Fruit fly (Drosophila melanogaster) whole organism, pupa: Measurements from ENCODE around the gene peg.

Experiments
- CG10348 ChIP-seq: fragments of 200-800 bp; sonication (Bioruptor generic); IDR thresholded peaks from 2 replicates; pipeline ENCODE4 v1.3.6; 2022; ENCODE audit warnings: missing biosample characterization, missing genetic modification characterization
- CG12605 ChIP-seq: fragments of 200-800 bp; sonication (Bioruptor generic); IDR thresholded peaks from 2 replicates; pipeline ENCODE4 v1.3.6; 2022; ENCODE audit warnings: missing biosample characterization, missing genetic modification characterization
- CG13204 ChIP-seq: fragments of 200-800 bp; sonication (Bioruptor generic); optimal IDR thresholded peaks from 2 replicates; lab custom pipeline; 2018; ENCODE audit warnings: missing biosample characterization, mild to moderate bottlenecking, missing genetic modification characterization, moderate library complexity
- CG14655 ChIP-seq: fragments of 200-800 bp; sonication (Bioruptor generic); optimal IDR thresholded peaks from 3 replicates; lab custom pipeline; 2017; ENCODE audit warnings: mild to moderate bottlenecking, missing biosample characterization, missing genetic modification reagents, missing genetic modification characterization
- CG15710 ChIP-seq: fragments of 200-800 bp; sonication (Bioruptor generic); optimal IDR thresholded peaks from 2 replicates; lab custom pipeline; 2018; ENCODE audit warnings: missing biosample characterization, mild to moderate bottlenecking, missing genetic modification characterization, moderate library complexity
- CG17806 ChIP-seq: fragments of 200-800 bp; sonication (Bioruptor generic); optimal IDR thresholded peaks from 2 replicates; lab custom pipeline; 2018; ENCODE audit warnings: missing biosample characterization, mild to moderate bottlenecking, missing genetic modification characterization, moderate library complexity
- CG32121 ChIP-seq: fragments of 200-800 bp; sonication (Bioruptor generic); IDR thresholded peaks from 2 replicates; pipeline ENCODE4 v1.3.6; 2022; ENCODE audit warnings: missing biosample characterization, missing genetic modification characterization
- CG34367 ChIP-seq: fragments of 200-800 bp; sonication (Bioruptor generic); optimal IDR thresholded peaks from 2 replicates; lab custom pipeline; 2018; ENCODE audit warnings: missing biosample characterization, mild to moderate bottlenecking, missing genetic modification characterization
- CG4496 ChIP-seq: fragments of 200-800 bp; sonication (Bioruptor generic); IDR thresholded peaks from 3 replicates; pipeline ENCODE4 v1.3.6; 2022; ENCODE audit warnings: missing biosample characterization, missing genetic modification characterization
- CG8159 ChIP-seq: fragments of 200-800 bp; sonication (Bioruptor generic); optimal IDR thresholded peaks from 3 replicates; lab custom pipeline; 2018; ENCODE audit warnings: missing biosample characterization, mild to moderate bottlenecking, missing genetic modification characterization, moderate library complexity
- CG8301 ChIP-seq: fragments of 200-800 bp; sonication (Bioruptor generic); optimal IDR thresholded peaks from 2 replicates; lab custom pipeline; 2018; ENCODE audit warnings: missing biosample characterization, mild to moderate bottlenecking, missing genetic modification characterization
- CG9948 ChIP-seq: fragments of 200-800 bp; sonication (Bioruptor generic); optimal IDR thresholded peaks from 2 replicates; lab custom pipeline; 2018; ENCODE audit warnings: missing biosample characterization, mild to moderate bottlenecking, missing genetic modification characterization, moderate library complexity
- D1 ChIP-seq: fragments of 200-800 bp; sonication (Bioruptor generic); optimal IDR thresholded peaks from 2 replicates; lab custom pipeline; 2018; ENCODE audit warnings: missing biosample characterization, mild to moderate bottlenecking, missing genetic modification characterization, moderate library complexity
- EcR ChIP-seq: fragments of 200-800 bp; sonication (Bioruptor generic); optimal IDR thresholded peaks from 3 replicates; lab custom pipeline; 2019; ENCODE audit warnings: missing biosample characterization, missing genetic modification characterization, mild to moderate bottlenecking, moderate library complexity, missing genetic modification reagents
- Ets98B ChIP-seq: fragments of 200-800 bp; sonication (Bioruptor generic); IDR thresholded peaks from 2 replicates; pipeline ENCODE4 v1.3.6; 2022; ENCODE audit warnings: missing biosample characterization, missing genetic modification characterization
- Pif1A ChIP-seq: fragments of 200-800 bp; sonication (Bioruptor generic); optimal IDR thresholded peaks from 3 replicates; lab custom pipeline; 2016; ENCODE audit warnings: missing biosample characterization, missing genetic modification characterization
- Pif1B ChIP-seq: fragments of 200-800 bp; sonication (Bioruptor generic); optimal IDR thresholded peaks from 3 replicates; lab custom pipeline; 2016; ENCODE audit warnings: missing biosample characterization, missing genetic modification characterization
- Snoo ChIP-seq: fragments of 200-800 bp; sonication (Bioruptor generic); optimal IDR thresholded peaks from 3 replicates; lab custom pipeline; 2017; ENCODE audit warnings: missing biosample characterization, mild to moderate bottlenecking, missing genetic modification characterization, inconsistent platforms
- fd96Ca ChIP-seq: fragments of 200-800 bp; sonication (Bioruptor generic); IDR thresholded peaks from 3 replicates; pipeline ENCODE4 v1.3.6; 2022; ENCODE audit warnings: missing biosample characterization, missing genetic modification characterization
- gl ChIP-seq: fragments of 200-800 bp; sonication (Bioruptor generic); optimal IDR thresholded peaks from 2 replicates; lab custom pipeline; 2018; ENCODE audit warnings: missing biosample characterization, mild to moderate bottlenecking, missing genetic modification characterization
- rn ChIP-seq: fragments of 200-800 bp; sonication (Bioruptor generic); IDR thresholded peaks from 2 replicates; pipeline ENCODE4 v1.3.6; 2022; ENCODE audit warnings: missing biosample characterization, missing genetic modification characterization

peg gene

dm6 chr3R:20985592-20985991 is 38.4 kb downstream of the peg start:
- TF ChIP-seq CG13204 (GFP tag; lab: Kevin White, UChicago), result no peak
- no peak for TF ChIP-seq CG34367 (tag; lab: Kevin White, UChicago)
- TF ChIP-seq D1, result no peak
- no peak for TF ChIP-seq CG32121 (GFP tag; lab: Robert Waterston, UW)
- TF ChIP-seq, all 21 proteins: peak for 0

- TF ChIP-seq CG10348 (GFP tag; lab: Robert Waterston, UW) (no peak), D1 (no peak), CG4496 (GFP tag; lab: Robert Waterston, UW) (no peak), gl (tag; lab: Kevin White, UChicago) (no peak), Pif1B (GFP tag; lab: Kevin White, UChicago) (no peak), fd96Ca (GFP tag; lab: Robert Waterston, UW) (no peak), CG8301 (tag; lab: Kevin White, UChicago) (no peak), CG17806 (no peak), Ets98B (GFP tag; lab: Robert Waterston, UW) (no peak), CG34367 (tag; lab: Kevin White, UChicago) (no peak), CG8159 (no peak), CG15710 (no peak), CG9948 (tag; lab: Kevin White, UChicago) (no peak), EcR (GFP tag; lab: Kevin White, UChicago) (no peak), rn (GFP tag; lab: Robert Waterston, UW) (no peak)
- TF ChIP-seq, all 21 proteins: peak for 0
Observed at dm6 chr3R:20984902-20985301, 39.1 kb downstream of the peg start.

dm6 chr3R:20984087-20984486 is 39.9 kb downstream of the peg start:
- TF ChIP-seq D1, result no peak
- 0 out of 2 replicates have a peak, but pooled peaks have one; percentile 6 for TF ChIP-seq rn (GFP tag; lab: Robert Waterston, UW)
- TF ChIP-seq CG13204 (GFP tag; lab: Kevin White, UChicago), result no peak
- TF ChIP-seq Snoo, result no peak
- 0 out of 3 replicates have a peak, but pooled peaks have one; percentile 41 for TF ChIP-seq fd96Ca (GFP tag; lab: Robert Waterston, UW)
- TF ChIP-seq CG32121 (GFP tag; lab: Robert Waterston, UW), result no peak

dm6 chr3R:20977846-20978295 is 46.1 kb downstream of the peg start, which contains the start of gene Calx:
Gene Calx, plus strand, starts transcription at chr3R:20978183.
- TF ChIP-seq Pif1A (GFP tag; lab: Kevin White, UChicago) (no peak), CG9948 (tag; lab: Kevin White, UChicago) (no peak), CG15710 (no peak)

- TF ChIP-seq CG17806, result no peak
- no peak for TF ChIP-seq CG12605
- no peak for TF ChIP-seq gl (tag; lab: Kevin White, UChicago)
- TF ChIP-seq rn (GFP tag; lab: Robert Waterston, UW), result no peak
- TF ChIP-seq CG10348 (GFP tag; lab: Robert Waterston, UW), result no peak
- no peak for TF ChIP-seq fd96Ca (GFP tag; lab: Robert Waterston, UW)
- TF ChIP-seq CG9948 (tag; lab: Kevin White, UChicago), result no peak
- TF ChIP-seq CG14655 (GFP tag; lab: Kevin White, UChicago), result no peak
- TF ChIP-seq Snoo, result no peak
- no peak for TF ChIP-seq EcR (GFP tag; lab: Kevin White, UChicago)
- no peak for TF ChIP-seq Ets98B (GFP tag; lab: Robert Waterston, UW)
Observed at dm6 chr3R:20976649-20977048, 47.3 kb downstream of the peg start.
